Worm (Caenorhabditis elegans) whole organism, L1 larva: Measurements from ENCODE around the gene clec-35.

ENCODE experiments used
- aha-1 ChIP-seq: fragments of 150-350 bp; optimal IDR thresholded peaks from 2 replicates; lab custom pipeline; 2014; ENCODE audit warnings: missing biosample characterization, missing genetic modification characterization
- blmp-1 ChIP-seq: fragments of 150-350 bp; optimal IDR thresholded peaks from 2 replicates; lab custom pipeline; 2014; ENCODE audit warnings: missing biosample characterization, missing genetic modification characterization
- elt-2 ChIP-seq: sonication (generic microtip); optimal IDR thresholded peaks from 2 replicates; lab custom pipeline; 2016; ENCODE audit warnings: missing genetic modification characterization, mild to moderate bottlenecking, inconsistent platforms, missing compliant biosample characterization, missing genetic modification reagents
- lin-13 ChIP-seq: fragments of 150-350 bp; optimal IDR thresholded peaks from 2 replicates; lab custom pipeline; 2014; ENCODE audit warnings: missing biosample characterization, missing genetic modification reagents, missing genetic modification characterization
- lin-15B ChIP-seq: fragments of 150-350 bp; sonication (generic microtip); optimal IDR thresholded peaks from 3 replicates; lab custom pipeline; 2014; ENCODE audit warnings: missing biosample characterization, missing genetic modification characterization
- mep-1 ChIP-seq: fragments of 150-350 bp; optimal IDR thresholded peaks from 2 replicates; lab custom pipeline; 2014; ENCODE audit warnings: missing biosample characterization, missing genetic modification characterization
- nhr-71 ChIP-seq: sonication (generic microtip); optimal IDR thresholded peaks from 2 replicates; lab custom pipeline; 2016; ENCODE audit warnings: mild to moderate bottlenecking, missing genetic modification characterization, moderate library complexity, missing compliant biosample characterization
- sox-4 ChIP-seq: sonication (generic microtip); optimal IDR thresholded peaks from 2 replicates; lab custom pipeline; 2016; ENCODE audit warnings: missing genetic modification characterization, missing compliant biosample characterization
- unc-62 ChIP-seq: fragments of 150-350 bp; optimal IDR thresholded peaks from 2 replicates; lab custom pipeline; 2014; ENCODE audit warnings: missing biosample characterization, missing genetic modification reagents, missing genetic modification characterization
- unc-86 ChIP-seq: sonication (generic microtip); optimal IDR thresholded peaks from 2 replicates; lab custom pipeline; 2016; ENCODE audit warnings: missing genetic modification characterization, missing compliant biosample characterization
- ztf-4 ChIP-seq: fragments of 150-350 bp; optimal IDR thresholded peaks from 2 replicates; lab custom pipeline; 2014; ENCODE audit warnings: missing biosample characterization, missing genetic modification characterization

DNA sequence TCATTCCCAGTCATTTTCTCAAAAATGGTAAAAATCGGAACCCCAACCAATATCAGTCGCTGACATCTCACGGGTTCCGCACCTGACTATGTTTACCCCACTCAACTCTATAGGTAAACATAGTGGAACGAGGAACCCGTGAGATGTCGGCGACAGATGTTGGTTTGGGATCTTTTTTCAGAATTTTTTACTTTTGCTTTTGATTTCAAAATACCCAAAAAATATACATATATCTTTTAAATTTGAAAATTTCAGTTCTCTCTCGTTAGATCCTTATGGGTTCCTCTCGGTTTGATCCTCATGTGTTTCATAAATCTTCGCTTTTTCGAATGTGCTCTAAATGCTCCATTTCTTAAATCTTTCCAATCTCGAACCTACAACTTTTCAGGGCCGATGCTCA is 19.8 kb upstream of the clec-35 start, which contains the start of gene srw-23:
- TF ChIP-seq blmp-1, result no peak
- TF ChIP-seq ztf-4, result no peak
- TF ChIP-seq mep-1, result no peak
- TF ChIP-seq unc-86 (tag; lab: Kevin White, UChicago), result no peak
- TF ChIP-seq unc-62, result no peak
- no peak for TF ChIP-seq nhr-71 (tag; lab: Kevin White, UChicago)
- no peak for TF ChIP-seq elt-2
- no peak for TF ChIP-seq aha-1
- no peak for TF ChIP-seq sox-4 (tag; lab: Kevin White, UChicago)
- TF ChIP-seq lin-15B (tag; lab: Kevin White, UChicago), result no peak
- TF ChIP-seq lin-13 (GFP tag; lab: Kevin White, UChicago), result no peak
